Fruit fly (Drosophila melanogaster): ENCODE measurements around the gene CG13318.

The CG13318 gene

DNA sequence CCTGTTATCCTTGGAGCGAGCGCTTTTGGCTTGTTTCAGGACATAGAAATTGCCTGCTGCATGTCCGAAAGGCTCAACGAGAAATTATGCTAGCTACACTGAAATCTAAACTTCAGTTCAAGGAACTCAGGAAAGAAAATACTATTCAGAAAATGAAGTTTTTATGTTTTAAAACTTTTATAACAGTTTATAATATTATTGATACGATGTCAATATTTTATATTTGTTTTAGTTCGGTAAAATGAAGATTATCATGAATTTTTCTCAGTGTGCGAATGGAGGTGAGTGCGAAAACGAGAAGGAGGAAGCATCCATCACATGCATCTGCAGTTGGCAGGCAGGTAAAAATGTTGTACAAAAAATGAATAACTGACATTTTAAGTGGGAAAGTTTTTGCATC, 26.1 kb downstream of the CG13318 start (continued):
- peak; percentile 76 for TF ChIP-seq dmrt99B (tag; optimal IDR thresholded peaks at IDR 0.05)
- TF ChIP-seq CG33557 (GFP tag; optimal IDR thresholded peaks at IDR 0.05), result no peak
- TF ChIP-seq gt (GFP tag; IDR thresholded peaks at IDR 0.05), result no peak
- TF ChIP-seq Usf (GFP tag; optimal IDR thresholded peaks at IDR 0.05), result no peak
- TF ChIP-seq h (optimal IDR thresholded peaks at IDR 0.05), result no peak
- peak; percentile 44 for TF ChIP-seq CG3407 (GFP tag; optimal IDR thresholded peaks at IDR 0.05)
- no peak for TF ChIP-seq CG11247 (GFP tag; IDR thresholded peaks at IDR 0.05)
- peak; percentile 74 for TF ChIP-seq CG9727 (GFP tag; optimal IDR thresholded peaks at IDR 0.05)
- TF ChIP-seq cato (GFP tag; optimal IDR thresholded peaks at IDR 0.05; ENCODE audit: borderline replicate concordance), result no peak
- peak; percentile 72 for TF ChIP-seq stc (GFP tag; IDR thresholded peaks at IDR 0.05)
- TF ChIP-seq toy (GFP tag; IDR thresholded peaks at IDR 0.05), result no peak
- peak; percentile 67 for TF ChIP-seq CG17359 (tag; optimal IDR thresholded peaks at IDR 0.05)
- TF ChIP-seq chinmo (GFP tag; IDR thresholded peaks at IDR 0.05; ENCODE audit: partially characterized antibody), result no peak
- peak; percentile 58 for TF ChIP-seq Rfx (GFP tag; IDR thresholded peaks at IDR 0.05)
- TF ChIP-seq bbx (GFP tag; IDR thresholded peaks at IDR 0.05; ENCODE audit: partially characterized antibody), result no peak
- TF ChIP-seq bcd (GFP tag; optimal IDR thresholded peaks at IDR 0.05), result no peak
- TF ChIP-seq Sin3A (optimal IDR thresholded peaks at IDR 0.05), result no peak
- TF ChIP-seq CG34376 (GFP tag; optimal IDR thresholded peaks at IDR 0.05), result no peak
- TF ChIP-seq dimm (GFP tag; IDR thresholded peaks at IDR 0.05), result 0 out of 2 replicates have a peak, but pooled peaks have one; percentile 28
- no peak for TF ChIP-seq CG10462 (GFP tag; optimal IDR thresholded peaks at IDR 0.05)
- no peak for TF ChIP-seq fu2 (GFP tag; optimal IDR thresholded peaks at IDR 0.05)
- TF ChIP-seq caup (GFP tag; optimal IDR thresholded peaks at IDR 0.05; ENCODE audit: severe bottlenecking), result peak; percentile 2
- no peak for TF ChIP-seq CG9609 (GFP tag; optimal IDR thresholded peaks at IDR 0.05)
- TF ChIP-seq Aef1 (GFP tag; IDR thresholded peaks at IDR 0.05), result no peak
- TF ChIP-seq CG3847 (GFP tag; IDR thresholded peaks at IDR 0.05), result no peak
- peak; percentile 54; the same call in 1 of the 3 replicates for TF ChIP-seq dysf (GFP tag; IDR thresholded peaks at IDR 0.05)
- peak; percentile 54 for TF ChIP-seq CG8290 (GFP tag; optimal IDR thresholded peaks at IDR 0.05)
- no peak for TF ChIP-seq CG8290 (tag; optimal IDR thresholded peaks at IDR 0.05)
- no peak for TF ChIP-seq CG10431 (GFP tag; optimal IDR thresholded peaks at IDR 0.05)
- TF ChIP-seq br (optimal IDR thresholded peaks at IDR 0.05), result no peak
- no peak for TF ChIP-seq CG3995 (GFP tag; optimal IDR thresholded peaks at IDR 0.05)
- no peak for TF ChIP-seq Stat92E (GFP tag; optimal IDR thresholded peaks at IDR 0.05)
- TF ChIP-seq CoRest (tag; optimal IDR thresholded peaks at IDR 0.05), result peak; percentile 67
- TF ChIP-seq NfI (GFP tag; optimal IDR thresholded peaks at IDR 0.05), result peak; percentile 16
- peak; percentile 65; the same call in 2 of the 3 replicates for TF ChIP-seq so (GFP tag; IDR thresholded peaks at IDR 0.05)
- TF ChIP-seq tio (GFP tag; optimal IDR thresholded peaks at IDR 0.05), result peak; percentile 44
- TF ChIP-seq Scr (GFP tag; IDR thresholded peaks at IDR 0.05; ENCODE audit: partially characterized antibody), result no peak
- peak; percentile 28 for TF ChIP-seq CG4707 (GFP tag; optimal IDR thresholded peaks at IDR 0.05)
- no peak for TF ChIP-seq Poxn (GFP tag; IDR thresholded peaks at IDR 0.05)
- no peak for TF ChIP-seq Atf3 (GFP tag; optimal IDR thresholded peaks at IDR 0.05)
- TF ChIP-seq CG31388 (GFP tag; optimal IDR thresholded peaks at IDR 0.05), result no peak
- peak; percentile 54 for TF ChIP-seq CG10147 (GFP tag; optimal IDR thresholded peaks at IDR 0.05)
- peak; percentile 69 for TF ChIP-seq row (GFP tag; IDR thresholded peaks at IDR 0.05)
- peak; percentile 8 for TF ChIP-seq fd3F (GFP tag; optimal IDR thresholded peaks at IDR 0.05)
- peak; percentile 57; the same call in 2 of the 3 replicates for TF ChIP-seq CG11695 (GFP tag; IDR thresholded peaks at IDR 0.05)
- TF ChIP-seq CG1233 (GFP tag; optimal IDR thresholded peaks at IDR 0.05), result peak; percentile 6
- TF ChIP-seq kni (GFP tag; optimal IDR thresholded peaks at IDR 0.05), result no peak
- no peak for TF ChIP-seq CG15073 (GFP tag; optimal IDR thresholded peaks at IDR 0.05)
- TF ChIP-seq maf-S (GFP tag; optimal IDR thresholded peaks at IDR 0.05), result no peak
- TF ChIP-seq CG7963 (GFP tag; IDR thresholded peaks at IDR 0.05; ENCODE audit: partially characterized antibody), result no peak
- TF ChIP-seq Taf1 (GFP tag; IDR thresholded peaks at IDR 0.05), result no peak
- no peak for TF ChIP-seq Tbp (GFP tag; optimal IDR thresholded peaks at IDR 0.05)
- TF ChIP-seq chif (GFP tag; optimal IDR thresholded peaks at IDR 0.05), result peak; percentile 33 to 42

Data from whole organism, embryonic.